Fruit fly (Drosophila melanogaster): ENCODE results near the gene CG9459.

DNA sequence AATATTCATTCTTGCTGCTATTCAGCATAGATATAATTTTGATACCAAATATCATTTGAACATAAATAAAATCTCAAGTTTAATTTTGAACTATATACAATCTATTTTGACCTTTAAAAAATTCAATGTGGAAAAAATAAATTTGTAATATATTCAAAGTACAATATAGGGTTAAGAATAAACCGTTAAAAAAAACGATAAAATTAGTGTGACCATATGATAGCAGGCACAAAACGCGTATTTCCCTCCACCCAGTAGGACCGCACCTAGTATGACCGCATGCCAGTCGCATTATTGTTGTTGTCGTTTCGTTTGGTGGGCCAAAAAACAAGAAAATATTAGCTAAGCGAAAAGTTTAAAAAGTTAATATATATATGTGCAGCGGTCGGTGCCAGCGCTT lies 25.2 kb downstream of the CG9459 start, which contains the start of gene CG8516:
- TF ChIP-seq CG32006 (GFP tag; optimal IDR thresholded peaks at IDR 0.05) (no peak), CG10669 (GFP tag; optimal IDR thresholded peaks at IDR 0.05) (no peak), CG16779 (tag; optimal IDR thresholded peaks at IDR 0.05) (no peak), CG8319 (GFP tag; optimal IDR thresholded peaks at IDR 0.05) (no peak), Sox102F (GFP tag; optimal IDR thresholded peaks at IDR 0.05) (no peak), Lpt (GFP tag; optimal IDR thresholded peaks at IDR 0.05) (no peak)
